Fruit fly (Drosophila melanogaster) whole organism, embryonic: ENCODE results near the gene Rexo5.

ENCODE experiments used
- CG1024 ChIP-seq: fragments of 200-800 bp; sonication (Bioruptor generic); IDR thresholded peaks from 2 replicates; pipeline ENCODE4 v1.3.6; 2022; ENCODE audit warnings: missing biosample characterization, missing genetic modification characterization
- CG10321 ChIP-seq: fragments of 200-800 bp; sonication (Bioruptor generic); IDR thresholded peaks from 2 replicates; pipeline ENCODE4 v1.3.6; 2022; ENCODE audit warnings: missing biosample characterization, missing genetic modification characterization
- CG10565 ChIP-seq: fragments of 200-800 bp; sonication (Bioruptor generic); optimal IDR thresholded peaks from 3 replicates; lab custom pipeline; 2016; ENCODE audit warnings: missing biosample characterization, mild to moderate bottlenecking, missing genetic modification characterization
- CG12155 ChIP-seq: fragments of 200-800 bp; sonication (Bioruptor generic); optimal IDR thresholded peaks from 3 replicates; lab custom pipeline; 2016; ENCODE audit warnings: missing biosample characterization, missing genetic modification characterization
- CG13424 ChIP-seq: fragments of 200-800 bp; sonication (Bioruptor generic); optimal IDR thresholded peaks from 2 replicates; lab custom pipeline; 2019; ENCODE audit warnings: missing biosample characterization, mild to moderate bottlenecking, missing genetic modification characterization, moderate library complexity
- CG14441 ChIP-seq: fragments of 200-800 bp; sonication (Bioruptor generic); IDR thresholded peaks from 2 replicates; pipeline ENCODE4 v1.3.6; 2022; ENCODE audit warnings: missing biosample characterization, missing genetic modification characterization
- CG14860 ChIP-seq: fragments of 200-800 bp; sonication (Bioruptor generic); IDR thresholded peaks from 3 replicates; pipeline ENCODE4 v1.3.6; 2022; ENCODE audit warnings: missing biosample characterization, missing genetic modification characterization; ENCODE audit not compliant: partially characterized antibody
- CG18619 ChIP-seq: fragments of 200-800 bp; sonication (Bioruptor generic); optimal IDR thresholded peaks from 3 replicates; lab custom pipeline; 2017; ENCODE audit warnings: missing biosample characterization, mild to moderate bottlenecking, missing genetic modification characterization
- CG2129 ChIP-seq: fragments of 200-800 bp; sonication (Bioruptor generic); IDR thresholded peaks from 2 replicates; pipeline ENCODE4 v1.3.6; 2022; ENCODE audit warnings: missing biosample characterization, missing genetic modification characterization; ENCODE audit not compliant: partially characterized antibody
- CG30431 ChIP-seq: fragments of 200-800 bp; sonication (Bioruptor generic); optimal IDR thresholded peaks from 2 replicates; lab custom pipeline; 2017; ENCODE audit warnings: missing biosample characterization, missing genetic modification characterization
- CG31224 ChIP-seq: fragments of 200-800 bp; sonication (Bioruptor generic); IDR thresholded peaks from 2 replicates; pipeline ENCODE4 v1.3.6; 2022; ENCODE audit warnings: missing biosample characterization, missing genetic modification characterization
- CG3407 ChIP-seq: fragments of 200-800 bp; sonication (Bioruptor generic); optimal IDR thresholded peaks from 2 replicates; lab custom pipeline; 2018; ENCODE audit warnings: missing biosample characterization, mild to moderate bottlenecking, missing genetic modification characterization
- CG3847 ChIP-seq: fragments of 200-800 bp; sonication (Bioruptor generic); IDR thresholded peaks from 2 replicates; pipeline ENCODE4 v1.3.6; 2022; ENCODE audit warnings: missing biosample characterization, missing genetic modification characterization
- CG43689 ChIP-seq: fragments of 200-800 bp; sonication (Bioruptor generic); IDR thresholded peaks from 2 replicates; pipeline ENCODE4 v1.3.6; 2022; ENCODE audit warnings: missing biosample characterization, missing genetic modification characterization
- CG4404 ChIP-seq: fragments of 200-800 bp; sonication (Bioruptor generic); IDR thresholded peaks from 2 replicates; pipeline ENCODE4 v1.3.6; 2022; ENCODE audit warnings: missing biosample characterization, missing genetic modification characterization
- CG4424 ChIP-seq: fragments of 200-800 bp; sonication (Bioruptor generic); optimal IDR thresholded peaks from 3 replicates; lab custom pipeline; 2016; ENCODE audit warnings: missing biosample characterization, missing genetic modification characterization
- CG6854 ChIP-seq: fragments of 200-800 bp; sonication (Bioruptor generic); optimal IDR thresholded peaks from 3 replicates; lab custom pipeline; 2017; ENCODE audit warnings: missing biosample characterization, mild to moderate bottlenecking, missing genetic modification characterization
- CG7786 ChIP-seq: fragments of 200-800 bp; sonication (Bioruptor generic); optimal IDR thresholded peaks from 2 replicates; lab custom pipeline; 2016; ENCODE audit warnings: missing biosample characterization, missing genetic modification characterization
- CG7839 ChIP-seq: fragments of 200-800 bp; sonication (Bioruptor generic); optimal IDR thresholded peaks from 3 replicates; lab custom pipeline; 2018; ENCODE audit warnings: missing biosample characterization, mild to moderate bottlenecking, missing genetic modification characterization, moderate library complexity
- CG8089 ChIP-seq: fragments of 200-800 bp; sonication (Bioruptor generic); optimal IDR thresholded peaks from 3 replicates; lab custom pipeline; 2016; ENCODE audit warnings: missing biosample characterization, missing genetic modification characterization
- CG9609 ChIP-seq: fragments of 200-800 bp; sonication (Bioruptor generic); optimal IDR thresholded peaks from 3 replicates; lab custom pipeline; 2016; ENCODE audit warnings: missing biosample characterization, missing genetic modification characterization
- CoRest ChIP-seq: fragments of 200-800 bp; sonication (Bioruptor generic); optimal IDR thresholded peaks from 3 replicates; lab custom pipeline; 2018; ENCODE audit warnings: missing biosample characterization, mild to moderate bottlenecking, missing genetic modification characterization, moderate library complexity
- Dip2 ChIP-seq: fragments of 200-800 bp; sonication (Bioruptor generic); IDR thresholded peaks from 2 replicates; pipeline ENCODE4 v1.3.6; 2022; ENCODE audit warnings: missing biosample characterization, missing genetic modification characterization
- E2f2 ChIP-seq: fragments of 200-800 bp; sonication (Bioruptor generic); IDR thresholded peaks from 2 replicates; pipeline ENCODE4 v1.3.6; 2022; ENCODE audit warnings: missing biosample characterization, missing genetic modification characterization
- ERR ChIP-seq: fragments of 200-800 bp; sonication (Bioruptor generic); optimal IDR thresholded peaks from 2 replicates; lab custom pipeline; 2016; ENCODE audit warnings: missing biosample characterization, missing genetic modification characterization
- Fer3 ChIP-seq: fragments of 200-800 bp; sonication (Bioruptor generic); optimal IDR thresholded peaks from 2 replicates; lab custom pipeline; 2018; ENCODE audit warnings: missing biosample characterization, mild to moderate bottlenecking, missing genetic modification characterization, moderate library complexity
- HmgD ChIP-seq: fragments of 200-800 bp; sonication (Bioruptor generic); optimal IDR thresholded peaks from 3 replicates; lab custom pipeline; 2016; ENCODE audit warnings: missing biosample characterization, missing genetic modification characterization
- MBD-R2 ChIP-seq: fragments of 200-800 bp; sonication (Bioruptor generic); IDR thresholded peaks from 2 replicates; pipeline ENCODE4 v1.3.6; 2022; ENCODE audit warnings: missing biosample characterization, missing genetic modification characterization
- Mad ChIP-seq: fragments of 200-800 bp; sonication (Bioruptor generic); optimal IDR thresholded peaks from 2 replicates; lab custom pipeline; 2016; ENCODE audit warnings: missing biosample characterization, missing genetic modification characterization
- Med ChIP-seq: fragments of 200-800 bp; sonication (Bioruptor generic); peaks from one replicate; lab custom pipeline; 2016; ENCODE audit warnings: missing biosample characterization, missing genetic modification characterization, mild to moderate bottlenecking, inconsistent platforms, moderate library complexity
- NfI ChIP-seq: fragments of 200-800 bp; sonication (Bioruptor generic); optimal IDR thresholded peaks from 3 replicates; lab custom pipeline; 2018; ENCODE audit warnings: missing biosample characterization, mild to moderate bottlenecking, missing genetic modification characterization, moderate library complexity
- Taf1 ChIP-seq: fragments of 200-800 bp; sonication (Bioruptor generic); IDR thresholded peaks from 2 replicates; pipeline ENCODE4 v1.3.6; 2022; ENCODE audit warnings: missing biosample characterization, missing genetic modification characterization
- abd-A ChIP-seq: fragments of 200-800 bp; sonication (Bioruptor generic); optimal IDR thresholded peaks from 3 replicates; lab custom pipeline; 2019; ENCODE audit warnings: missing biosample characterization, mild to moderate bottlenecking, missing genetic modification characterization, moderate library complexity
- ash1 ChIP-seq: fragments of 200-800 bp; sonication (Bioruptor generic); optimal IDR thresholded peaks from 2 replicates; lab custom pipeline; 2018; ENCODE audit warnings: missing biosample characterization, mild to moderate bottlenecking, missing genetic modification characterization
- br ChIP-seq: fragments of >200 bp; optimal IDR thresholded peaks from 2 replicates; lab custom pipeline; 2017
- ci ChIP-seq: fragments of 200-800 bp; sonication (Bioruptor generic); IDR thresholded peaks from 3 replicates; pipeline ENCODE4 v1.3.6; 2022; ENCODE audit warnings: missing biosample characterization, missing genetic modification characterization
- crc ChIP-seq: fragments of 200-800 bp; sonication (Bioruptor generic); optimal IDR thresholded peaks from 2 replicates; lab custom pipeline; 2016; ENCODE audit warnings: missing biosample characterization, missing genetic modification characterization
- hkb ChIP-seq, 2 experiments: fragments of 200-800 bp in 1 of 2; fragments of >200 bp in 1 of 2; sonication (Bioruptor generic) in 1 of 2; IDR thresholded peaks in 1 of 2; optimal IDR thresholded peaks in 1 of 2; 2 replicates each; pipeline versions ENCODE4 v1.3.6 to Lab custom; 2017 to 2022; ENCODE audit warnings: missing biosample characterization in 1 of 2, missing genetic modification characterization in 1 of 2
- ken ChIP-seq: fragments of 200-800 bp; sonication (Bioruptor generic); IDR thresholded peaks from 3 replicates; pipeline ENCODE4 v1.3.6; 2022; ENCODE audit warnings: missing biosample characterization, missing genetic modification characterization
- klu ChIP-seq: fragments of 200-800 bp; sonication (Bioruptor generic); IDR thresholded peaks from 2 replicates; pipeline ENCODE4 v1.3.6; 2022; ENCODE audit warnings: missing biosample characterization, missing genetic modification characterization
- lilli ChIP-seq: fragments of 200-800 bp; sonication (Bioruptor generic); optimal IDR thresholded peaks from 3 replicates; lab custom pipeline; 2016; ENCODE audit warnings: missing biosample characterization, missing genetic modification characterization
- luna ChIP-seq: fragments of 200-800 bp; sonication (Bioruptor generic); optimal IDR thresholded peaks from 2 replicates; lab custom pipeline; 2016; ENCODE audit warnings: missing biosample characterization, missing genetic modification characterization
- mam ChIP-seq: fragments of 200-800 bp; sonication (Bioruptor generic); optimal IDR thresholded peaks from 3 replicates; lab custom pipeline; 2016; ENCODE audit warnings: missing biosample characterization, missing genetic modification characterization
- row ChIP-seq: fragments of 200-800 bp; sonication (Bioruptor generic); IDR thresholded peaks from 3 replicates; pipeline ENCODE4 v1.3.6; 2022; ENCODE audit warnings: missing biosample characterization, missing genetic modification characterization
- run ChIP-seq: fragments of 200-800 bp; sonication (Bioruptor generic); optimal IDR thresholded peaks from 3 replicates; lab custom pipeline; 2018; ENCODE audit warnings: missing biosample characterization, mild to moderate bottlenecking, missing genetic modification characterization
- shn ChIP-seq: fragments of 200-800 bp; sonication (Bioruptor generic); optimal IDR thresholded peaks from 3 replicates; lab custom pipeline; 2016; ENCODE audit warnings: missing biosample characterization, missing genetic modification characterization
- sima ChIP-seq: fragments of 200-800 bp; sonication (Bioruptor generic); optimal IDR thresholded peaks from 2 replicates; lab custom pipeline; 2016; ENCODE audit warnings: missing biosample characterization, missing genetic modification characterization
- stwl ChIP-seq: fragments of 200-800 bp; sonication (Bioruptor generic); optimal IDR thresholded peaks from 3 replicates; lab custom pipeline; 2018; ENCODE audit warnings: missing biosample characterization, mild to moderate bottlenecking, missing genetic modification characterization, moderate library complexity
- sug ChIP-seq: fragments of 200-800 bp; optimal IDR thresholded peaks from 2 replicates; lab custom pipeline; 2019; ENCODE audit warnings: missing biosample characterization, mild to moderate bottlenecking, missing genetic modification characterization, moderate library complexity
- tna ChIP-seq: fragments of 200-800 bp; sonication (Bioruptor generic); IDR thresholded peaks from 2 replicates; pipeline ENCODE4 v1.3.6; 2022; ENCODE audit warnings: missing biosample characterization, missing genetic modification characterization; ENCODE audit not compliant: partially characterized antibody
- wdn ChIP-seq: fragments of 200-800 bp; sonication (Bioruptor generic); IDR thresholded peaks from 2 replicates; pipeline ENCODE4 v1.3.6; 2022; ENCODE audit warnings: missing biosample characterization, missing genetic modification characterization

Rexo5 gene

DNA sequence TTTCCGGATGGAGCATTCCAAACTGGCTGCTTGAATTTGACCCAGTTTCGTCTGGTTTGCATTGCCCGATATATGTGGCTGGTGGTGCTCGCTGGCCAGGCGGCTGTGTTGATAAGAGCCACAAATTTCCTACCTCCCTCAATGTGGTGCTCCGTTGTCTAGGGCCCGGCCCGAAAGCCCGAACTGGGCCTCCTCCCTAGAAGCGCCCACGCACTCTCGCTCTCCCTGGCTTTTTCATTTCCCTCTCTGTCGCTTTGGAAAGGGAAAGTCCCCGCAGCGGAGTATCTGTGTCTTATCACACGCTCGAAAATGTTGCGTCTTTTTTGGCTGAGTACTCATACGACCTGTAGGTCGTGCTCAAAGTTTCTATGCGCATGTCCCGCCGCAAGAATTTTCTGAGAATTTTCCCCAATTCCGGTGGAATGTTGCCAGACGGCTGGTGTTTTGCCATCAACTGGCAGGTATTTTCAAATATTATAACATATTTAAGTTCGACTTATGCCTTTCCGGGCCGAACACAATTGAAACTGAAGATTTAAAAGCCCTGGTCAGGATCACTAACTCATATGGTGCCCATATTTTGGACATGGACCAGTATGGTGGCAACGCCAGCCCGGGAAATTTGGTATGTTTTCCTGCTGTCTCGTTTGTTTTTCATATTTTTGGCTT, 5.5 kb downstream of the Rexo5 start, which contains the start of gene axed (continued):
- TF ChIP-seq CG4424 (GFP tag; lab: Kevin White, UChicago) (no peak), CoRest (tag; lab: Kevin White, UChicago) (no peak), run (no peak), wdn (GFP tag; lab: Robert Waterston, UW) (0 out of 2 replicates have a peak, but pooled peaks have one; percentile 11), CG14441 (GFP tag; lab: Robert Waterston, UW) (peak; percentile 54; the same call in 1 of the 2 replicates), ken (GFP tag; lab: Robert Waterston, UW) (no peak), CG3407 (GFP tag; lab: Kevin White, UChicago) (no peak), Taf1 (GFP tag; lab: Robert Waterston, UW) (no peak), CG14860 (GFP tag; lab: Robert Waterston, UW) (no peak), CG12155 (GFP tag; lab: Kevin White, UChicago) (peak; percentile 68), CG9609 (no peak), ci (GFP tag; lab: Robert Waterston, UW) (0 out of 3 replicates have a peak, but pooled peaks have one; percentile 31), CG8089 (GFP tag; lab: Kevin White, UChicago) (no peak), CG1024 (GFP tag; lab: Robert Waterston, UW) (no peak), CG43689 (GFP tag; lab: Robert Waterston, UW) (no peak), E2f2 (GFP tag; lab: Robert Waterston, UW) (peak; percentile 45), CG7839 (tag; lab: Kevin White, UChicago) (peak; percentile 29), CG4404 (GFP tag; lab: Robert Waterston, UW) (no peak), abd-A (tag; lab: Kevin White, UChicago) (no peak), CG10321 (GFP tag; lab: Robert Waterston, UW) (no peak), HmgD (GFP tag; lab: Kevin White, UChicago) (no peak), lilli (GFP tag; lab: Kevin White, UChicago) (peak; percentile 34), stwl (no peak), CG10565 (GFP tag; lab: Kevin White, UChicago) (no peak), sug (tag; lab: Kevin White, UChicago) (peak; percentile 19), Fer3 (peak; percentile 24), tna (GFP tag; lab: Robert Waterston, UW) (no peak), ash1 (GFP tag; lab: Kevin White, UChicago) (no peak), Dip2 (GFP tag; lab: Robert Waterston, UW) (no peak), hkb (optimal IDR thresholded peaks at IDR 0.05; lab: Kevin White, UChicago) (peak; percentile 15), hkb (GFP tag; IDR thresholded peaks at IDR 0.05; lab: Robert Waterston, UW) (no peak), crc (no peak), CG7786 (GFP tag; lab: Kevin White, UChicago) (no peak), row (GFP tag; lab: Robert Waterston, UW) (peak; percentile 56), NfI (GFP tag; lab: Kevin White, UChicago) (peak; percentile 59), CG13424 (peak; percentile 2), Med (GFP tag; lab: Kevin White, UChicago) (peak; percentile 87), CG2129 (no peak), Mad (GFP tag; lab: Kevin White, UChicago) (no peak), shn (no peak), klu (GFP tag; lab: Robert Waterston, UW) (no peak), mam (GFP tag; lab: Kevin White, UChicago) (no peak), sima (GFP tag; lab: Kevin White, UChicago) (no peak), luna (GFP tag; lab: Kevin White, UChicago) (no peak), br (lab: Kevin White, UChicago) (no peak), CG18619 (GFP tag; lab: Kevin White, UChicago) (peak; percentile 22), ERR (GFP tag; lab: Kevin White, UChicago) (peak; percentile 11), CG30431 (GFP tag; lab: Kevin White, UChicago) (no peak), MBD-R2 (GFP tag; lab: Robert Waterston, UW) (no peak), CG3847 (0 out of 2 replicates have a peak, but pooled peaks have one; percentile 20), CG31224 (no peak), CG6854 (GFP tag; lab: Kevin White, UChicago) (peak; percentile 34)
